Worm (Caenorhabditis elegans): ENCODE data around the gene D2062.4.
"Not testable (repeated sequence)": the region's sequence is repeated elsewhere in the genome, so short reads cannot be mapped to it uniquely, and the experiment has no call there.

D2062.4 gene

ce11 chrII:2641777-2642176, 18.6 kb downstream of the D2062.4 start, which contains the start of gene F22E5.7:
TSS of gene F22E5.7 (plus strand) at chrII:2642077.
- TF ChIP-seq flh-1 (GFP tag; optimal IDR thresholded peaks at IDR 0.05) (no peak), lsy-2 (tag; optimal IDR thresholded peaks at IDR 0.05) (no peak), hlh-1 (tag; optimal IDR thresholded peaks at IDR 0.05) (no peak), bed-3 (GFP tag; optimal IDR thresholded peaks at IDR 0.05) (no peak), elt-1 (tag; optimal IDR thresholded peaks at IDR 0.05; ENCODE audit: borderline replicate concordance, insufficient read depth) (no peak), tbx-8 (GFP tag; optimal IDR thresholded peaks at IDR 0.05) (no peak), nhr-2 (tag; optimal IDR thresholded peaks at IDR 0.05) (no peak), unc-62 (GFP tag; optimal IDR thresholded peaks at IDR 0.05) (no peak), pha-4 (tag; optimal IDR thresholded peaks at IDR 0.05) (no peak)

ce11 chrII:2644498-2644897, 21.3 kb downstream of the D2062.4 start, which contains the start of gene F22E5.11:
TSS of gene F22E5.11 (minus strand) at chrII:2644598.
- TF ChIP-seq bed-3 (GFP tag; optimal IDR thresholded peaks at IDR 0.05) (no peak), cnd-1 (tag; optimal IDR thresholded peaks at IDR 0.05) (no peak), ceh-43 (GFP tag; optimal IDR thresholded peaks at IDR 0.05) (no peak), zip-8 (tag; optimal IDR thresholded peaks at IDR 0.05) (no peak), ceh-39 (tag; optimal IDR thresholded peaks at IDR 0.05) (no peak), pha-4 (tag; optimal IDR thresholded peaks at IDR 0.05) (no peak), lin-13 (tag; optimal IDR thresholded peaks at IDR 0.05) (no peak), nhr-12 (tag; optimal IDR thresholded peaks at IDR 0.05) (no peak), ham-2 (GFP tag; optimal IDR thresholded peaks at IDR 0.05) (no peak), flh-1 (GFP tag; optimal IDR thresholded peaks at IDR 0.05) (no peak)

ce11 chrII:2646756-2647155, 23.6 kb downstream of the D2062.4 start, which contains the start of gene F22E5.12:
TSS of gene F22E5.12 (minus strand) at chrII:2646856.
- TF ChIP-seq mls-2 (tag; optimal IDR thresholded peaks at IDR 0.05); ham-2 (GFP tag; optimal IDR thresholded peaks at IDR 0.05); nhr-2 (tag; optimal IDR thresholded peaks at IDR 0.05): not testable (repeated sequence)

ce11 chrII:2649015-2649414, 25.8 kb downstream of the D2062.4 start:
- no peak for TF ChIP-seq nhr-2 (tag; optimal IDR thresholded peaks at IDR 0.05)
- TF ChIP-seq elt-1 (tag; optimal IDR thresholded peaks at IDR 0.05; ENCODE audit: borderline replicate concordance, insufficient read depth) = no peak
- no peak for TF ChIP-seq nhr-28 (tag; optimal IDR thresholded peaks at IDR 0.05)
- no peak for TF ChIP-seq hlh-1 (tag; optimal IDR thresholded peaks at IDR 0.05)
- no peak for TF ChIP-seq ceh-43 (GFP tag; optimal IDR thresholded peaks at IDR 0.05)
- TF ChIP-seq unc-39 (tag; optimal IDR thresholded peaks at IDR 0.05) = no peak
- TF ChIP-seq sem-2 (GFP tag; optimal IDR thresholded peaks at IDR 0.05) = no peak
- TF ChIP-seq lin-32 (GFP tag; optimal IDR thresholded peaks at IDR 0.05) = no peak
- TF ChIP-seq nhr-12 (tag; optimal IDR thresholded peaks at IDR 0.05) = no peak
- no peak for TF ChIP-seq mep-1 (tag; optimal IDR thresholded peaks at IDR 0.05)
- no peak for TF ChIP-seq mab-5 (tag; optimal IDR thresholded peaks at IDR 0.05)
- TF ChIP-seq lin-13 (tag; optimal IDR thresholded peaks at IDR 0.05) = no peak
- TF ChIP-seq sptf-1 (tag; optimal IDR thresholded peaks at IDR 0.05) = no peak

- TF ChIP-seq nhr-76 (tag; optimal IDR thresholded peaks at IDR 0.05) = no peak
- TF ChIP-seq bed-3 (GFP tag; optimal IDR thresholded peaks at IDR 0.05) = no peak
- TF ChIP-seq ceh-43 (GFP tag; optimal IDR thresholded peaks at IDR 0.05) = no peak
These were observed 26.3 kb downstream of the D2062.4 start, which contains the start of the genes F22E5.13 and F22E5.6 for ce11 chrII:2649539-2649938. TSS of gene F22E5.13 (minus strand) at chrII:2649639. TSS of gene F22E5.6 (plus strand) at chrII:2649835.

- TF ChIP-seq nhr-2 (tag; optimal IDR thresholded peaks at IDR 0.05) = no peak
- no peak for TF ChIP-seq drap-1 (GFP tag; optimal IDR thresholded peaks at IDR 0.05)
- TF ChIP-seq lin-13 (tag; optimal IDR thresholded peaks at IDR 0.05) = no peak
- TF ChIP-seq nhr-12 (tag; optimal IDR thresholded peaks at IDR 0.05) = no peak
- TF ChIP-seq unc-62 (GFP tag; optimal IDR thresholded peaks at IDR 0.05) = no peak
- TF ChIP-seq tbx-8 (GFP tag; optimal IDR thresholded peaks at IDR 0.05) = no peak
- no peak for TF ChIP-seq unc-120 (tag; optimal IDR thresholded peaks at IDR 0.05; ENCODE audit: poor library complexity, severe bottlenecking)
- no peak for TF ChIP-seq ztf-11 (tag; optimal IDR thresholded peaks at IDR 0.05)
- TF ChIP-seq blmp-1 (tag; optimal IDR thresholded peaks at IDR 0.05) = no peak
- TF ChIP-seq ceh-83 (GFP tag; optimal IDR thresholded peaks at IDR 0.05) = no peak
- no peak for TF ChIP-seq nhr-237 (tag; optimal IDR thresholded peaks at IDR 0.05)
- no peak for TF ChIP-seq mab-5 (tag; optimal IDR thresholded peaks at IDR 0.05)
- no peak for TF ChIP-seq flh-1 (GFP tag; optimal IDR thresholded peaks at IDR 0.05)
- TF ChIP-seq M03D4.4 (tag; optimal IDR thresholded peaks at IDR 0.05) = no peak
- TF ChIP-seq sem-2 (GFP tag; optimal IDR thresholded peaks at IDR 0.05) = no peak
- TF ChIP-seq snpc-4 (tag; optimal IDR thresholded peaks at IDR 0.05) = no peak
- no peak for TF ChIP-seq hlh-1 (tag; optimal IDR thresholded peaks at IDR 0.05)
- TF ChIP-seq elt-1 (tag; optimal IDR thresholded peaks at IDR 0.05; ENCODE audit: borderline replicate concordance, insufficient read depth) = no peak
- no peak for TF ChIP-seq ceh-43 (GFP tag; optimal IDR thresholded peaks at IDR 0.05)
These were observed 33.4 kb downstream of the D2062.4 start, which contains the start of gene sri-47 for ce11 chrII:2656606-2657005. TSS of gene sri-47 (plus strand) at chrII:2656906.
